Worm (Caenorhabditis elegans): ENCODE data around the gene dyf-13.

dyf-13 gene

ce11 chrII:7146240-7146639, 24.9 kb downstream of the dyf-13 start:
- TF ChIP-seq sox-4 (tag; optimal IDR thresholded peaks at IDR 0.05), result peak; percentile 17
- no peak for TF ChIP-seq pqm-1 (tag; optimal IDR thresholded peaks at IDR 0.05)
- TF ChIP-seq ceh-88 (GFP tag; IDR thresholded peaks at IDR 0.05), result no peak
- peak; percentile 8 for TF ChIP-seq ceh-8 (GFP tag; optimal IDR thresholded peaks at IDR 0.05)
- TF ChIP-seq pax-3 (tag; optimal IDR thresholded peaks at IDR 0.05), result peak; percentile 73
- no peak for TF ChIP-seq ama-1 (optimal IDR thresholded peaks at IDR 0.05)
- no peak for TF ChIP-seq efl-1 (optimal IDR thresholded peaks at IDR 0.05)
- peak in 1 of 2 experiments; percentile 67 for TF ChIP-seq efl-1 (GFP tag; optimal IDR thresholded peaks at IDR 0.05 in 1 of 2)
- TF ChIP-seq nhr-47 (tag; optimal IDR thresholded peaks at IDR 0.05), result peak; percentile 30
- peak; percentile 99 for TF ChIP-seq dsc-1 (tag; optimal IDR thresholded peaks at IDR 0.05)
- TF ChIP-seq C34B4.2 (tag; optimal IDR thresholded peaks at IDR 0.05), result no peak

- TF ChIP-seq nhr-76 (tag; optimal IDR thresholded peaks at IDR 0.05), result no peak
These were observed 26.8 kb downstream of the dyf-13 start, which contains the start of gene npr-31 for ce11 chrII:7144307-7144706. TSS of gene npr-31 (plus strand) at chrII:7144607.

ce11 chrII:7139064-7139463, 32.1 kb downstream of the dyf-13 start:
- TF ChIP-seq mef-2 (tag; optimal IDR thresholded peaks at IDR 0.05) (no peak), C04F5.9 (tag; optimal IDR thresholded peaks at IDR 0.05) (no peak), hlh-17 (GFP tag; optimal IDR thresholded peaks at IDR 0.05; ENCODE audit: borderline replicate concordance) (no peak), elt-3 (tag; optimal IDR thresholded peaks at IDR 0.05) (peak in 1 of 6 experiments; percentile 1), ceh-63 (GFP tag; optimal IDR thresholded peaks at IDR 0.05) (no peak), elt-2 (tag; optimal IDR thresholded peaks at IDR 0.05) (peak; percentile 72), ces-1 (GFP tag; optimal IDR thresholded peaks at IDR 0.05) (no peak), nhr-90 (tag; optimal IDR thresholded peaks at IDR 0.05; ENCODE audit: poor library complexity) (peak; percentile 30), hpl-2 (GFP tag; optimal IDR thresholded peaks at IDR 0.05) (no peak), snu-23 (GFP tag; optimal IDR thresholded peaks at IDR 0.05) (no peak), nhr-71 (tag; optimal IDR thresholded peaks at IDR 0.05) (no peak), lin-35 (GFP tag; optimal IDR thresholded peaks at IDR 0.05) (peak in 1 of 2 experiments; percentile 30), efl-3 (GFP tag; optimal IDR thresholded peaks at IDR 0.05) (no peak), jun-1 (tag; optimal IDR thresholded peaks at IDR 0.05) (no peak), C34B4.2 (tag; optimal IDR thresholded peaks at IDR 0.05) (no peak), F16B12.6 (tag; optimal IDR thresholded peaks at IDR 0.05) (no peak), blmp-1 (tag; optimal IDR thresholded peaks at IDR 0.05) (no peak), ceh-82 (tag; optimal IDR thresholded peaks at IDR 0.05) (no peak), efl-1 (optimal IDR thresholded peaks at IDR 0.05) (no peak), efl-1 (GFP tag; optimal IDR thresholded peaks at IDR 0.05 in 1 of 2) (no peak), nhr-20 (tag; optimal IDR thresholded peaks at IDR 0.05) (peak; percentile 24), alr-1 (tag; optimal IDR thresholded peaks at IDR 0.05; ENCODE audit: borderline replicate concordance) (no peak), nhr-19 (GFP tag; conservative IDR thresholded peaks at IDR 0.05) (no peak), aly-2 (tag; optimal IDR thresholded peaks at IDR 0.05) (no peak), zag-1 (tag; optimal IDR thresholded peaks at IDR 0.05) (no peak)

- TF ChIP-seq blmp-1 (tag; optimal IDR thresholded peaks at IDR 0.05) (peak; percentile 60), efl-1 (optimal IDR thresholded peaks at IDR 0.05) (peak; percentile 39 to 43), efl-1 (GFP tag; optimal IDR thresholded peaks at IDR 0.05 in 1 of 2) (peak; percentile 50 to 55), C16A3.4 (tag; optimal IDR thresholded peaks at IDR 0.05) (peak; percentile 47), sup-37 (GFP tag; optimal IDR thresholded peaks at IDR 0.05) (no peak), lsy-2 (tag; optimal IDR thresholded peaks at IDR 0.05) (peak; percentile 84 to 97), mep-1 (tag; optimal IDR thresholded peaks at IDR 0.05) (peak; percentile 75), F16B12.6 (tag; optimal IDR thresholded peaks at IDR 0.05) (peak; percentile 81), nhr-76 (tag; optimal IDR thresholded peaks at IDR 0.05) (no peak), dpl-1 (GFP tag; optimal IDR thresholded peaks at IDR 0.05) (peak; percentile 8 to 63 (median 29)), lin-35 (GFP tag; optimal IDR thresholded peaks at IDR 0.05) (peak; percentile 44 to 62)
These were observed 39.1 kb downstream of the dyf-13 start, which contains the start of the genes T07F8.4 and gld-3 for ce11 chrII:7131871-7132693. TSS of gene T07F8.4 (minus strand) at chrII:7132032. TSS of gene gld-3 (plus strand) at chrII:7132643.

All from whole organism, L1 larva.